Worm (Caenorhabditis elegans) whole organism, late embryonic: ENCODE data around the gene T05H4.15.

ENCODE experiments used
- ama-1 ChIP-seq: fragments of 150-350 bp; optimal IDR thresholded peaks from 2 replicates; lab custom pipeline; 2014
- ceh-18 ChIP-seq: sonication (generic microtip); optimal IDR thresholded peaks from 2 replicates; lab custom pipeline; 2016; ENCODE audit warnings: missing genetic modification characterization, missing compliant biosample characterization
- ceh-2 ChIP-seq: sonication (generic microtip); optimal IDR thresholded peaks from 2 replicates; lab custom pipeline; 2016; ENCODE audit warnings: missing genotype, missing genetic modification characterization, missing compliant biosample characterization
- ceh-9 ChIP-seq: sonication (generic microtip); optimal IDR thresholded peaks from 2 replicates; lab custom pipeline; 2016; ENCODE audit warnings: mild to moderate bottlenecking, missing genetic modification characterization, inconsistent platforms, missing compliant biosample characterization
- dve-1 ChIP-seq: sonication (generic microtip); optimal IDR thresholded peaks from 2 replicates; lab custom pipeline; 2017; ENCODE audit warnings: antibody characterized with exemption, mild to moderate bottlenecking, missing genetic modification characterization, missing compliant biosample characterization
- elt-2 ChIP-seq: sonication (generic microtip); optimal IDR thresholded peaks from 2 replicates; lab custom pipeline; 2016; ENCODE audit warnings: missing genetic modification reagents, missing genetic modification characterization, missing compliant biosample characterization
- ets-4 ChIP-seq: sonication (generic microtip); optimal IDR thresholded peaks from 2 replicates; lab custom pipeline; 2016; ENCODE audit warnings: missing genetic modification characterization, missing compliant biosample characterization
- nhr-11 ChIP-seq: fragments of 150-350 bp; optimal IDR thresholded peaks from 2 replicates; lab custom pipeline; 2014; ENCODE audit warnings: missing biosample characterization, missing genetic modification characterization
- pat-9 ChIP-seq: fragments of 200-800 bp; sonication (Bioruptor generic); optimal IDR thresholded peaks from 2 replicates; lab custom pipeline; 2018; ENCODE audit warnings: mild to moderate bottlenecking, missing genetic modification characterization, moderate library complexity, missing compliant biosample characterization
- pha-4 ChIP-seq: fragments of 150-350 bp; optimal IDR thresholded peaks from 2 replicates; lab custom pipeline; 2018; ENCODE audit warnings: missing biosample characterization, missing genetic modification reagents, missing genetic modification characterization
- pqm-1 ChIP-seq: sonication (generic microtip); optimal IDR thresholded peaks from 2 replicates; lab custom pipeline; 2016; ENCODE audit warnings: missing genetic modification characterization, missing compliant biosample characterization
- ref-2 ChIP-seq: sonication (generic microtip); optimal IDR thresholded peaks from 2 replicates; lab custom pipeline; 2016; ENCODE audit warnings: missing genetic modification characterization, missing compliant biosample characterization

DNA sequence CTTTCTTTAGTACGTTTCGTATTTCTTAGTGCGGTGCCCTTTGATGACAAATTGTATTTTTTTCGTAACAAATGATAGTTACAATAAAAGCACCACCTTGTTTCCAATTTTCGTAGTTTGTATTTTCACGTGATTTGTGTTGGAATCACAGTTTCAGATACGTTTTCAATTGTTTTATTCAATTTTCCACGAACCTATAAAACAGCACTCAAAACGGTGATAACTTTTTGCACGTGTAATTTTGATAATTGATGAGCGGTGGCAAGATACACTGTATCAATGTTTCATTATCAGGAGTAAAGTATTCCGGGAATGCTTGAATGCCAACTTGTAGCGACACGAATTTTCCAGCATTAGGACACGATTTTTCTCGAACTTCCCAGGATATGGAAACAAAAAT is 30.4 kb downstream of the T05H4.15 start:
- TF ChIP-seq ceh-9 (tag; lab: Kevin White, UChicago) = no peak
- TF ChIP-seq pat-9 (tag; lab: Kevin White, UChicago) = no peak
- TF ChIP-seq ref-2 = no peak
- peak; percentile 24 for TF ChIP-seq elt-2
- TF ChIP-seq nhr-11 = no peak
- TF ChIP-seq ceh-2 (tag; lab: Kevin White, UChicago) = no peak
- no peak for TF ChIP-seq pqm-1 (tag; lab: Kevin White, UChicago)
- TF ChIP-seq ets-4 = no peak
- TF ChIP-seq pha-4 = no peak
- TF ChIP-seq ceh-18 = no peak
- no peak for TF ChIP-seq ama-1 (lab: Kevin White, UChicago)
- TF ChIP-seq dve-1 (tag; lab: Kevin White, UChicago) = no peak
